Fruit fly (Drosophila melanogaster) whole organism, embryonic: Measurements from ENCODE around the gene CG12880.

Experiments used
- Aef1 ChIP-seq: fragments of 200-800 bp; sonication (Bioruptor generic); IDR thresholded peaks from 3 replicates; pipeline ENCODE4 v1.3.6; 2022; ENCODE audit warnings: missing biosample characterization, missing genetic modification characterization
- Blimp-1 ChIP-seq: fragments of 200-800 bp; sonication (Bioruptor generic); optimal IDR thresholded peaks from 3 replicates; lab custom pipeline; 2018; ENCODE audit warnings: missing biosample characterization, missing genetic modification characterization, mild to moderate bottlenecking, moderate library complexity, missing genetic modification reagents
- CG10147 ChIP-seq: fragments of 200-800 bp; sonication (Bioruptor generic); optimal IDR thresholded peaks from 2 replicates; lab custom pipeline; 2019; ENCODE audit warnings: missing biosample characterization, mild to moderate bottlenecking, missing genetic modification characterization, moderate library complexity
- CG10959 ChIP-seq: fragments of 200-800 bp; sonication (Bioruptor generic); IDR thresholded peaks from 2 replicates; pipeline ENCODE4 v1.3.6; 2022; ENCODE audit warnings: missing biosample characterization, missing genetic modification characterization
- CG11398 ChIP-seq: fragments of 200-800 bp; sonication (Bioruptor generic); optimal IDR thresholded peaks from 2 replicates; lab custom pipeline; 2016; ENCODE audit warnings: missing biosample characterization, missing genetic modification characterization
- CG11456 ChIP-seq: fragments of 200-800 bp; sonication (Bioruptor generic); IDR thresholded peaks from 3 replicates; pipeline ENCODE4 v1.3.6; 2022; ENCODE audit warnings: missing biosample characterization, missing genetic modification characterization
- CG12155 ChIP-seq: fragments of 200-800 bp; sonication (Bioruptor generic); optimal IDR thresholded peaks from 3 replicates; lab custom pipeline; 2016; ENCODE audit warnings: missing biosample characterization, missing genetic modification characterization
- CG13424 ChIP-seq: fragments of 200-800 bp; sonication (Bioruptor generic); optimal IDR thresholded peaks from 2 replicates; lab custom pipeline; 2019; ENCODE audit warnings: missing biosample characterization, mild to moderate bottlenecking, missing genetic modification characterization, moderate library complexity
- CG13624 ChIP-seq: fragments of 200-800 bp; sonication (Bioruptor generic); optimal IDR thresholded peaks from 2 replicates; lab custom pipeline; 2016; ENCODE audit warnings: missing biosample characterization, missing genetic modification characterization
- CG14965 ChIP-seq: fragments of 200-800 bp; sonication (Bioruptor generic); optimal IDR thresholded peaks from 2 replicates; lab custom pipeline; 2016; ENCODE audit warnings: missing biosample characterization, missing genetic modification characterization, borderline replicate concordance
- CG1603 ChIP-seq: fragments of 200-800 bp; sonication (Bioruptor generic); optimal IDR thresholded peaks from 2 replicates; lab custom pipeline; 2019; ENCODE audit warnings: missing biosample characterization, mild to moderate bottlenecking, missing genetic modification characterization, moderate library complexity
- CG16863 ChIP-seq: fragments of 200-800 bp; sonication (Bioruptor generic); optimal IDR thresholded peaks from 3 replicates; lab custom pipeline; 2016; ENCODE audit warnings: missing biosample characterization, missing genetic modification characterization
- CG17912 ChIP-seq: fragments of 200-800 bp; sonication (Bioruptor generic); optimal IDR thresholded peaks from 2 replicates; lab custom pipeline; 2018; ENCODE audit warnings: missing biosample characterization, mild to moderate bottlenecking, missing genetic modification characterization
- CG18476 ChIP-seq: fragments of 200-800 bp; sonication (Bioruptor generic); optimal IDR thresholded peaks from 2 replicates; lab custom pipeline; 2016; ENCODE audit warnings: missing biosample characterization, mild to moderate bottlenecking, missing genetic modification characterization
- CG31365 ChIP-seq: fragments of 200-800 bp; sonication (Bioruptor generic); optimal IDR thresholded peaks from 2 replicates; lab custom pipeline; 2018; ENCODE audit warnings: missing biosample characterization, mild to moderate bottlenecking, missing genetic modification characterization
- CG32532 ChIP-seq: fragments of 200-800 bp; sonication (Bioruptor generic); IDR thresholded peaks from 2 replicates; pipeline ENCODE4 v1.3.6; 2022; ENCODE audit warnings: missing biosample characterization, missing genetic modification characterization
- CG3407 ChIP-seq: fragments of 200-800 bp; sonication (Bioruptor generic); optimal IDR thresholded peaks from 2 replicates; lab custom pipeline; 2018; ENCODE audit warnings: missing biosample characterization, mild to moderate bottlenecking, missing genetic modification characterization
- CG4360 ChIP-seq: fragments of 200-800 bp; sonication (Bioruptor generic); IDR thresholded peaks from 2 replicates; pipeline ENCODE4 v1.3.6; 2022; ENCODE audit warnings: missing biosample characterization, missing genetic modification characterization
- CG6254 ChIP-seq: fragments of 200-800 bp; sonication (Bioruptor generic); optimal IDR thresholded peaks from 3 replicates; lab custom pipeline; 2017; ENCODE audit warnings: mild to moderate bottlenecking, missing biosample characterization, missing genetic modification reagents, missing genetic modification characterization
- CG6765 ChIP-seq: fragments of 200-800 bp; sonication (Bioruptor generic); optimal IDR thresholded peaks from 3 replicates; lab custom pipeline; 2017; ENCODE audit warnings: missing biosample characterization, mild to moderate bottlenecking, missing genetic modification characterization
- CG6791 ChIP-seq: fragments of 200-800 bp; sonication (Bioruptor generic); IDR thresholded peaks from 3 replicates; pipeline ENCODE4 v1.3.6; 2022; ENCODE audit warnings: missing biosample characterization, missing genetic modification characterization; ENCODE audit not compliant: partially characterized antibody
- CG7987 ChIP-seq: fragments of 200-800 bp; sonication (Bioruptor generic); optimal IDR thresholded peaks from 2 replicates; lab custom pipeline; 2018; ENCODE audit warnings: missing biosample characterization, mild to moderate bottlenecking, missing genetic modification characterization, moderate library complexity
- CG8290 ChIP-seq, 3 experiments: fragments of 200-800 bp; sonication (Bioruptor generic); optimal IDR thresholded peaks; 2 replicates each; lab custom pipeline; 2016 to 2019; ENCODE audit warnings: missing biosample characterization in 3 of 3, missing genetic modification characterization in 3 of 3, mild to moderate bottlenecking in 2 of 3, moderate library complexity in 1 of 3
- CG8944 ChIP-seq: fragments of 200-800 bp; sonication (Bioruptor generic); optimal IDR thresholded peaks from 3 replicates; lab custom pipeline; 2016; ENCODE audit warnings: missing biosample characterization, missing genetic modification characterization
- Ets65A ChIP-seq: fragments of 200-800 bp; sonication (Bioruptor generic); peaks from one replicate; lab custom pipeline; 2016; ENCODE audit warnings: missing biosample characterization, missing genetic modification characterization
- HLHmδ ChIP-seq: fragments of 200-800 bp; sonication (Bioruptor generic); optimal IDR thresholded peaks from 2 replicates; lab custom pipeline; 2018; ENCODE audit warnings: missing biosample characterization, mild to moderate bottlenecking, missing genetic modification characterization, moderate library complexity
- MESR4 ChIP-seq: fragments of 200-800 bp; sonication (Bioruptor generic); optimal IDR thresholded peaks from 2 replicates; lab custom pipeline; 2018; ENCODE audit warnings: missing biosample characterization, mild to moderate bottlenecking, missing genetic modification characterization, moderate library complexity
- Mad ChIP-seq: fragments of 200-800 bp; sonication (Bioruptor generic); optimal IDR thresholded peaks from 2 replicates; lab custom pipeline; 2016; ENCODE audit warnings: missing biosample characterization, missing genetic modification characterization
- Neu2 ChIP-seq: fragments of 200-800 bp; sonication (Bioruptor generic); optimal IDR thresholded peaks from 3 replicates; lab custom pipeline; 2016; ENCODE audit warnings: missing biosample characterization, missing genetic modification characterization, borderline replicate concordance
- Spps ChIP-seq: fragments of 200-800 bp; sonication (Bioruptor generic); optimal IDR thresholded peaks from 2 replicates; lab custom pipeline; 2018; ENCODE audit warnings: missing biosample characterization, mild to moderate bottlenecking, missing genetic modification characterization
- Taf1 ChIP-seq: fragments of 200-800 bp; sonication (Bioruptor generic); IDR thresholded peaks from 2 replicates; pipeline ENCODE4 v1.3.6; 2022; ENCODE audit warnings: missing biosample characterization, missing genetic modification characterization
- Xrp1 ChIP-seq: fragments of 200-800 bp; sonication (Bioruptor generic); IDR thresholded peaks from 2 replicates; pipeline ENCODE4 v1.3.6; 2022; ENCODE audit warnings: missing biosample characterization, missing genetic modification characterization
- ci ChIP-seq: fragments of 200-800 bp; sonication (Bioruptor generic); IDR thresholded peaks from 3 replicates; pipeline ENCODE4 v1.3.6; 2022; ENCODE audit warnings: missing biosample characterization, missing genetic modification characterization
- dati ChIP-seq: fragments of 200-800 bp; sonication (Bioruptor generic); IDR thresholded peaks from 2 replicates; pipeline ENCODE4 v1.3.6; 2022; ENCODE audit warnings: missing biosample characterization, missing genetic modification characterization
- ems ChIP-seq: fragments of 200-800 bp; sonication (Bioruptor generic); optimal IDR thresholded peaks from 3 replicates; lab custom pipeline; 2016; ENCODE audit warnings: missing biosample characterization, missing genetic modification characterization
- ewg ChIP-seq: fragments of 200-800 bp; sonication (Bioruptor generic); optimal IDR thresholded peaks from 3 replicates; lab custom pipeline; 2017; ENCODE audit warnings: mild to moderate bottlenecking, missing biosample characterization, missing genetic modification reagents, missing genetic modification characterization
- gem ChIP-seq: fragments of 200-800 bp; sonication (Bioruptor generic); optimal IDR thresholded peaks from 2 replicates; lab custom pipeline; 2019; ENCODE audit warnings: missing biosample characterization, mild to moderate bottlenecking, missing genetic modification characterization, moderate library complexity
- gfzf ChIP-seq: fragments of 200-800 bp; sonication (Bioruptor generic); optimal IDR thresholded peaks from 2 replicates; lab custom pipeline; 2016; ENCODE audit warnings: missing biosample characterization, mild to moderate bottlenecking, missing genetic modification characterization, moderate library complexity
- grau ChIP-seq: fragments of 200-800 bp; optimal IDR thresholded peaks from 3 replicates; lab custom pipeline; 2019; ENCODE audit warnings: missing biosample characterization, mild to moderate bottlenecking, missing genetic modification characterization, moderate library complexity
- gt ChIP-seq: fragments of 200-800 bp; sonication (Bioruptor generic); IDR thresholded peaks from 2 replicates; pipeline ENCODE4 v1.3.6; 2022; ENCODE audit warnings: missing biosample characterization, missing genetic modification characterization
- lab ChIP-seq: fragments of 200-800 bp; sonication (Bioruptor generic); optimal IDR thresholded peaks from 3 replicates; lab custom pipeline; 2017; ENCODE audit warnings: missing biosample characterization, missing genetic modification characterization, mild to moderate bottlenecking, moderate library complexity, missing genetic modification reagents
- mam ChIP-seq: fragments of 200-800 bp; sonication (Bioruptor generic); optimal IDR thresholded peaks from 3 replicates; lab custom pipeline; 2016; ENCODE audit warnings: missing biosample characterization, missing genetic modification characterization
- nerfin-1 ChIP-seq: fragments of 200-800 bp; sonication (Bioruptor generic); optimal IDR thresholded peaks from 3 replicates; lab custom pipeline; 2019; ENCODE audit warnings: missing biosample characterization, mild to moderate bottlenecking, missing genetic modification characterization, moderate library complexity
- psq ChIP-seq: fragments of 200-800 bp; sonication (Bioruptor generic); optimal IDR thresholded peaks from 2 replicates; lab custom pipeline; 2017; ENCODE audit warnings: missing biosample characterization, missing genetic modification characterization
- schlank ChIP-seq: fragments of 200-800 bp; sonication (Bioruptor generic); optimal IDR thresholded peaks from 2 replicates; lab custom pipeline; 2018; ENCODE audit warnings: missing biosample characterization, mild to moderate bottlenecking, missing genetic modification characterization
- sd ChIP-seq: fragments of 200-800 bp; sonication (Bioruptor generic); optimal IDR thresholded peaks from 3 replicates; lab custom pipeline; 2018; ENCODE audit warnings: missing biosample characterization, mild to moderate bottlenecking, missing genetic modification characterization, moderate library complexity
- sima ChIP-seq: fragments of 200-800 bp; sonication (Bioruptor generic); optimal IDR thresholded peaks from 2 replicates; lab custom pipeline; 2016; ENCODE audit warnings: missing biosample characterization, missing genetic modification characterization
- ssp ChIP-seq: fragments of 200-800 bp; sonication (Bioruptor generic); IDR thresholded peaks from 2 replicates; pipeline ENCODE4 v1.3.6; 2022; ENCODE audit warnings: missing biosample characterization, missing genetic modification characterization
- tx ChIP-seq: fragments of 200-800 bp; sonication (Bioruptor generic); optimal IDR thresholded peaks from 2 replicates; lab custom pipeline; 2016; ENCODE audit warnings: missing biosample characterization, missing genetic modification characterization
- vfl ChIP-seq: fragments of 200-800 bp; sonication (Bioruptor generic); optimal IDR thresholded peaks from 2 replicates; lab custom pipeline; 2016; ENCODE audit warnings: missing biosample characterization, missing genetic modification characterization

CG12880 gene

dm6 chr3R:27652156-27652810, 33.5 kb upstream of the CG12880 start, which contains the start of gene RpS10a (continued):
- TF ChIP-seq ci (GFP tag; lab: Robert Waterston, UW): no peak
- TF ChIP-seq ems (GFP tag; lab: Kevin White, UChicago): no peak
- peak; percentile 12 for TF ChIP-seq grau (tag; lab: Kevin White, UChicago)
- TF ChIP-seq CG31365 (tag; lab: Kevin White, UChicago): no peak
- peak; percentile 58 for TF ChIP-seq ewg (GFP tag; lab: Kevin White, UChicago)
- no peak for TF ChIP-seq Aef1 (GFP tag; lab: Robert Waterston, UW)
- TF ChIP-seq Xrp1 (GFP tag; lab: Robert Waterston, UW): no peak
- TF ChIP-seq CG3407: no peak
- TF ChIP-seq mam (GFP tag; lab: Kevin White, UChicago): no peak
- peak; percentile 47 for TF ChIP-seq CG13624 (GFP tag; lab: Kevin White, UChicago)
- TF ChIP-seq Spps (tag; lab: Kevin White, UChicago): no peak
- no peak for TF ChIP-seq CG11456
- no peak for TF ChIP-seq CG7987 (GFP tag; lab: Kevin White, UChicago)
- peak; percentile 10 for TF ChIP-seq CG10147 (GFP tag; lab: Kevin White, UChicago)
- no peak for TF ChIP-seq CG17912 (GFP tag; lab: Kevin White, UChicago)
- TF ChIP-seq schlank (tag; lab: Kevin White, UChicago): no peak
- no peak for TF ChIP-seq gt (GFP tag; lab: Robert Waterston, UW)
- no peak for TF ChIP-seq CG6254
- TF ChIP-seq CG12155 (GFP tag; lab: Kevin White, UChicago): no peak
- no peak for TF ChIP-seq CG10959 (GFP tag; lab: Robert Waterston, UW)
- peak; percentile 92 for TF ChIP-seq sd
- no peak for TF ChIP-seq vfl (GFP tag; lab: Kevin White, UChicago)
- TF ChIP-seq sima (GFP tag; lab: Kevin White, UChicago): no peak
- no peak for TF ChIP-seq CG16863 (GFP tag; lab: Kevin White, UChicago)
- no peak for TF ChIP-seq Neu2 (GFP tag; lab: Kevin White, UChicago)
- no peak for TF ChIP-seq ssp (GFP tag; lab: Robert Waterston, UW)
- no peak for TF ChIP-seq CG6765 (GFP tag; lab: Kevin White, UChicago)
- TF ChIP-seq gem (tag; lab: Kevin White, UChicago): peak; percentile 24
- peak; percentile 16 for TF ChIP-seq lab (GFP tag; lab: Kevin White, UChicago)
- TF ChIP-seq tx (GFP tag; lab: Kevin White, UChicago): no peak
- TF ChIP-seq CG4360 (GFP tag; lab: Robert Waterston, UW): no peak
- no peak for TF ChIP-seq CG8290 (GFP tag; optimal IDR thresholded peaks at IDR 0.05; lab: Kevin White, UChicago)
- TF ChIP-seq CG8290 (tag; optimal IDR thresholded peaks at IDR 0.05; lab: Kevin White, UChicago): no peak
- TF ChIP-seq CG14965: no peak
- peak; percentile 81; the same call in 2 of the 3 replicates for TF ChIP-seq CG6791 (GFP tag; lab: Robert Waterston, UW)
- TF ChIP-seq CG1603 (tag; lab: Kevin White, UChicago): no peak
- no peak for TF ChIP-seq CG18476
- TF ChIP-seq CG8944 (GFP tag; lab: Kevin White, UChicago): no peak
- TF ChIP-seq psq (GFP tag; lab: Kevin White, UChicago): no peak
- peak; percentile 1 for TF ChIP-seq gfzf (GFP tag; lab: Kevin White, UChicago)
- no peak for TF ChIP-seq Taf1 (GFP tag; lab: Robert Waterston, UW)
- TF ChIP-seq Blimp-1: no peak
- TF ChIP-seq MESR4 (GFP tag; lab: Kevin White, UChicago): no peak
- no peak for TF ChIP-seq CG32532 (GFP tag; lab: Robert Waterston, UW)
- no peak for TF ChIP-seq dati (GFP tag; lab: Robert Waterston, UW)
- peak; percentile 100 for TF ChIP-seq nerfin-1
- no peak for TF ChIP-seq CG13424 (tag; lab: Kevin White, UChicago)
- no peak for TF ChIP-seq HLHmδ (GFP tag; lab: Kevin White, UChicago)
- TF ChIP-seq Ets65A: no peak
- TF ChIP-seq CG11398 (GFP tag; lab: Kevin White, UChicago): no peak
- TF ChIP-seq Mad (GFP tag; lab: Kevin White, UChicago): no peak
